Fruit fly (Drosophila melanogaster) whole organism, embryonic: ENCODE measurements around the gene CG9117.

Experiments
- Aef1 ChIP-seq: fragments of 200-800 bp; sonication (Bioruptor generic); IDR thresholded peaks from 3 replicates; pipeline ENCODE4 v1.3.6; 2022; ENCODE audit warnings: missing biosample characterization, missing genetic modification characterization
- Asciz ChIP-seq: fragments of 200-800 bp; sonication (Bioruptor generic); optimal IDR thresholded peaks from 2 replicates; lab custom pipeline; 2017; ENCODE audit warnings: missing biosample characterization, mild to moderate bottlenecking, missing genetic modification characterization, missing genetic modification reagents
- Bdp1 ChIP-seq: fragments of 200-800 bp; sonication (Bioruptor generic); optimal IDR thresholded peaks from 3 replicates; lab custom pipeline; 2016; ENCODE audit warnings: missing biosample characterization, missing genetic modification characterization
- BtbVII ChIP-seq: fragments of 200-800 bp; sonication (Bioruptor generic); optimal IDR thresholded peaks from 3 replicates; lab custom pipeline; 2017; ENCODE audit warnings: missing biosample characterization, mild to moderate bottlenecking, missing genetic modification characterization
- CG12155 ChIP-seq: fragments of 200-800 bp; sonication (Bioruptor generic); optimal IDR thresholded peaks from 3 replicates; lab custom pipeline; 2016; ENCODE audit warnings: missing biosample characterization, missing genetic modification characterization
- CG12769 ChIP-seq: fragments of 200-800 bp; sonication (Bioruptor generic); optimal IDR thresholded peaks from 2 replicates; lab custom pipeline; 2019; ENCODE audit warnings: missing biosample characterization, mild to moderate bottlenecking, missing genetic modification characterization, moderate library complexity
- CG13287 ChIP-seq: fragments of 200-800 bp; sonication (Bioruptor generic); IDR thresholded peaks from 2 replicates; pipeline ENCODE4 v1.3.6; 2022; ENCODE audit warnings: missing biosample characterization, missing genetic modification characterization; ENCODE audit not compliant: partially characterized antibody
- CG14860 ChIP-seq: fragments of 200-800 bp; sonication (Bioruptor generic); IDR thresholded peaks from 3 replicates; pipeline ENCODE4 v1.3.6; 2022; ENCODE audit warnings: missing biosample characterization, missing genetic modification characterization; ENCODE audit not compliant: partially characterized antibody
- CG16813 ChIP-seq: fragments of 200-800 bp; sonication (Bioruptor generic); IDR thresholded peaks from 3 replicates; pipeline ENCODE4 v1.3.6; 2022; ENCODE audit warnings: missing biosample characterization, missing genetic modification characterization; ENCODE audit not compliant: partially characterized antibody
- CG17359 ChIP-seq: fragments of 200-800 bp; sonication (Bioruptor generic); optimal IDR thresholded peaks from 3 replicates; lab custom pipeline; 2018; ENCODE audit warnings: missing biosample characterization, mild to moderate bottlenecking, missing genetic modification characterization, moderate library complexity
- CG2678 ChIP-seq: fragments of 200-800 bp; sonication (Bioruptor generic); optimal IDR thresholded peaks from 3 replicates; lab custom pipeline; 2019; ENCODE audit warnings: missing biosample characterization, mild to moderate bottlenecking, missing genetic modification characterization, moderate library complexity
- CG2712 ChIP-seq: fragments of 200-800 bp; optimal IDR thresholded peaks from 3 replicates; lab custom pipeline; 2019; ENCODE audit warnings: missing biosample characterization, mild to moderate bottlenecking, missing genetic modification characterization, moderate library complexity
- CG3163 ChIP-seq: fragments of 200-800 bp; sonication (Bioruptor generic); optimal IDR thresholded peaks from 3 replicates; lab custom pipeline; 2016; ENCODE audit warnings: missing biosample characterization, missing genetic modification characterization
- CG34224 ChIP-seq: fragments of 200-800 bp; sonication (Bioruptor generic); IDR thresholded peaks from 3 replicates; pipeline ENCODE4 v1.3.6; 2022; ENCODE audit warnings: missing biosample characterization, missing genetic modification characterization; ENCODE audit not compliant: partially characterized antibody
- CG6854 ChIP-seq: fragments of 200-800 bp; sonication (Bioruptor generic); optimal IDR thresholded peaks from 3 replicates; lab custom pipeline; 2017; ENCODE audit warnings: missing biosample characterization, mild to moderate bottlenecking, missing genetic modification characterization
- CG8944 ChIP-seq: fragments of 200-800 bp; sonication (Bioruptor generic); optimal IDR thresholded peaks from 3 replicates; lab custom pipeline; 2016; ENCODE audit warnings: missing biosample characterization, missing genetic modification characterization
- Chrac-16 ChIP-seq: fragments of 200-800 bp; sonication (Bioruptor generic); optimal IDR thresholded peaks from 3 replicates; lab custom pipeline; 2016; ENCODE audit warnings: missing biosample characterization, missing genetic modification characterization
- Dip3 ChIP-seq: fragments of 200-800 bp; sonication (Bioruptor generic); optimal IDR thresholded peaks from 3 replicates; lab custom pipeline; 2016; ENCODE audit warnings: missing biosample characterization, missing genetic modification characterization
- Gsc ChIP-seq: fragments of 200-800 bp; sonication (Bioruptor generic); IDR thresholded peaks from 2 replicates; pipeline ENCODE4 v1.3.6; 2022; ENCODE audit warnings: missing biosample characterization, missing genetic modification characterization
- H2.0 ChIP-seq: fragments of 200-800 bp; sonication (Bioruptor generic); IDR thresholded peaks from 2 replicates; pipeline ENCODE4 v1.3.6; 2022; ENCODE audit warnings: missing biosample characterization, missing genetic modification characterization
- Lpt ChIP-seq: fragments of >200 bp; optimal IDR thresholded peaks from 2 replicates; lab custom pipeline; 2018; ENCODE audit warnings: missing biosample characterization, missing genetic modification characterization
- Mad ChIP-seq: fragments of 200-800 bp; sonication (Bioruptor generic); optimal IDR thresholded peaks from 2 replicates; lab custom pipeline; 2016; ENCODE audit warnings: missing biosample characterization, missing genetic modification characterization
- Med ChIP-seq: fragments of 200-800 bp; sonication (Bioruptor generic); peaks from one replicate; lab custom pipeline; 2016; ENCODE audit warnings: missing biosample characterization, missing genetic modification characterization, mild to moderate bottlenecking, inconsistent platforms, moderate library complexity
- NC2α ChIP-seq: fragments of 200-800 bp; sonication (Bioruptor generic); optimal IDR thresholded peaks from 2 replicates; lab custom pipeline; 2016; ENCODE audit warnings: missing biosample characterization, missing genetic modification characterization
- Oli ChIP-seq: fragments of 200-800 bp; sonication (Bioruptor generic); optimal IDR thresholded peaks from 2 replicates; lab custom pipeline; 2018; ENCODE audit warnings: missing biosample characterization, mild to moderate bottlenecking, missing genetic modification characterization, moderate library complexity
- Ptx1 ChIP-seq: fragments of 200-800 bp; sonication (Bioruptor generic); IDR thresholded peaks from 2 replicates; pipeline ENCODE4 v1.3.6; 2022; ENCODE audit warnings: missing biosample characterization, missing genetic modification characterization
- Ravus ChIP-seq: fragments of 200-800 bp; sonication (Bioruptor generic); IDR thresholded peaks from 2 replicates; pipeline ENCODE4 v1.3.6; 2022; ENCODE audit warnings: missing biosample characterization, missing genetic modification characterization
- Scr ChIP-seq: fragments of 200-800 bp; sonication (Bioruptor generic); IDR thresholded peaks from 2 replicates; pipeline ENCODE4 v1.3.6; 2022; ENCODE audit warnings: missing biosample characterization, missing genetic modification characterization; ENCODE audit not compliant: partially characterized antibody
- corto ChIP-seq: fragments of 200-800 bp; sonication (Bioruptor generic); optimal IDR thresholded peaks from 2 replicates; lab custom pipeline; 2016; ENCODE audit warnings: missing biosample characterization, mild to moderate bottlenecking, missing genetic modification characterization, moderate library complexity
- danr ChIP-seq: fragments of 200-800 bp; sonication (Bioruptor generic); IDR thresholded peaks from 2 replicates; pipeline ENCODE4 v1.3.6; 2022; ENCODE audit warnings: missing biosample characterization, missing genetic modification characterization
- dmrt11E ChIP-seq: fragments of 200-800 bp; sonication (Bioruptor generic); optimal IDR thresholded peaks from 3 replicates; lab custom pipeline; 2018; ENCODE audit warnings: missing biosample characterization, mild to moderate bottlenecking, missing genetic modification characterization, moderate library complexity
- en ChIP-seq: fragments of 200-800 bp; sonication (Bioruptor generic); optimal IDR thresholded peaks from 2 replicates; lab custom pipeline; 2016; ENCODE audit warnings: missing biosample characterization, missing genetic modification characterization
- gcm ChIP-seq: fragments of 200-800 bp; sonication (Bioruptor generic); optimal IDR thresholded peaks from 2 replicates; lab custom pipeline; 2019; ENCODE audit warnings: missing biosample characterization, mild to moderate bottlenecking, missing genetic modification characterization, moderate library complexity
- gem ChIP-seq: fragments of 200-800 bp; sonication (Bioruptor generic); optimal IDR thresholded peaks from 2 replicates; lab custom pipeline; 2019; ENCODE audit warnings: missing biosample characterization, mild to moderate bottlenecking, missing genetic modification characterization, moderate library complexity
- gt ChIP-seq: fragments of 200-800 bp; sonication (Bioruptor generic); IDR thresholded peaks from 2 replicates; pipeline ENCODE4 v1.3.6; 2022; ENCODE audit warnings: missing biosample characterization, missing genetic modification characterization
- hth ChIP-seq: fragments of >200 bp; optimal IDR thresholded peaks from 2 replicates; lab custom pipeline; 2017; ENCODE audit warnings: inconsistent platforms
- jing ChIP-seq: fragments of 200-800 bp; sonication (Bioruptor generic); optimal IDR thresholded peaks from 2 replicates; lab custom pipeline; 2018; ENCODE audit warnings: missing biosample characterization, mild to moderate bottlenecking, missing genetic modification characterization
- lola ChIP-seq, 3 experiments: fragments of >200 bp in 2 of 3; fragments of 200-800 bp in 1 of 3; sonication (Bioruptor generic) in 1 of 3; optimal IDR thresholded peaks; 2 replicates each; lab custom pipeline; 2017 to 2019; ENCODE audit warnings: missing biosample characterization in 3 of 3, missing genetic modification characterization in 3 of 3, mild to moderate bottlenecking in 1 of 3, moderate library complexity in 1 of 3
- mirr ChIP-seq: fragments of 200-800 bp; sonication (Bioruptor generic); optimal IDR thresholded peaks from 3 replicates; lab custom pipeline; 2018; ENCODE audit warnings: missing biosample characterization, mild to moderate bottlenecking, missing genetic modification characterization
- mld ChIP-seq: fragments of 200-800 bp; sonication (Bioruptor generic); IDR thresholded peaks from 3 replicates; pipeline ENCODE4 v1.3.6; 2022; ENCODE audit warnings: missing biosample characterization, missing genetic modification characterization; ENCODE audit not compliant: partially characterized antibody
- onecut ChIP-seq: fragments of 200-800 bp; sonication (Bioruptor generic); IDR thresholded peaks from 2 replicates; pipeline ENCODE4 v1.3.6; 2022; ENCODE audit warnings: missing biosample characterization, missing genetic modification characterization
- otp ChIP-seq: fragments of 200-800 bp; sonication (Bioruptor generic); IDR thresholded peaks from 3 replicates; pipeline ENCODE4, ENCODE4 v1.3.6; 2022; ENCODE audit warnings: missing biosample characterization, missing genetic modification characterization
- pros ChIP-seq: fragments of 200-800 bp; sonication (Bioruptor generic); optimal IDR thresholded peaks from 3 replicates; lab custom pipeline; 2019; ENCODE audit warnings: missing biosample characterization, mild to moderate bottlenecking, missing genetic modification characterization, moderate library complexity
- pzg ChIP-seq: fragments of 200-800 bp; sonication (Bioruptor generic); optimal IDR thresholded peaks from 3 replicates; lab custom pipeline; 2018; ENCODE audit warnings: missing biosample characterization, mild to moderate bottlenecking, missing genetic modification characterization, moderate library complexity
- rib ChIP-seq: fragments of 200-800 bp; sonication (Bioruptor generic); IDR thresholded peaks from 2 replicates; pipeline ENCODE4 v1.3.6; 2022; ENCODE audit warnings: missing biosample characterization, missing genetic modification characterization
- run ChIP-seq: fragments of 200-800 bp; sonication (Bioruptor generic); optimal IDR thresholded peaks from 3 replicates; lab custom pipeline; 2018; ENCODE audit warnings: missing biosample characterization, mild to moderate bottlenecking, missing genetic modification characterization
- scrt ChIP-seq: fragments of 200-800 bp; sonication (Bioruptor generic); optimal IDR thresholded peaks from 2 replicates; lab custom pipeline; 2018; ENCODE audit warnings: missing biosample characterization, mild to moderate bottlenecking, missing genetic modification characterization, moderate library complexity
- slp2 ChIP-seq: fragments of 200-800 bp; sonication (Bioruptor generic); optimal IDR thresholded peaks from 2 replicates; lab custom pipeline; 2016; ENCODE audit warnings: missing biosample characterization, missing genetic modification characterization
- ssp ChIP-seq: fragments of 200-800 bp; sonication (Bioruptor generic); IDR thresholded peaks from 2 replicates; pipeline ENCODE4 v1.3.6; 2022; ENCODE audit warnings: missing biosample characterization, missing genetic modification characterization
- tx ChIP-seq: fragments of 200-800 bp; sonication (Bioruptor generic); optimal IDR thresholded peaks from 2 replicates; lab custom pipeline; 2016; ENCODE audit warnings: missing biosample characterization, missing genetic modification characterization
- vvl ChIP-seq: fragments of 200-800 bp; sonication (Bioruptor generic); IDR thresholded peaks from 2 replicates; pipeline ENCODE4 v1.3.6; 2022; ENCODE audit warnings: missing biosample characterization, missing genetic modification characterization

Gene CG9117

DNA sequence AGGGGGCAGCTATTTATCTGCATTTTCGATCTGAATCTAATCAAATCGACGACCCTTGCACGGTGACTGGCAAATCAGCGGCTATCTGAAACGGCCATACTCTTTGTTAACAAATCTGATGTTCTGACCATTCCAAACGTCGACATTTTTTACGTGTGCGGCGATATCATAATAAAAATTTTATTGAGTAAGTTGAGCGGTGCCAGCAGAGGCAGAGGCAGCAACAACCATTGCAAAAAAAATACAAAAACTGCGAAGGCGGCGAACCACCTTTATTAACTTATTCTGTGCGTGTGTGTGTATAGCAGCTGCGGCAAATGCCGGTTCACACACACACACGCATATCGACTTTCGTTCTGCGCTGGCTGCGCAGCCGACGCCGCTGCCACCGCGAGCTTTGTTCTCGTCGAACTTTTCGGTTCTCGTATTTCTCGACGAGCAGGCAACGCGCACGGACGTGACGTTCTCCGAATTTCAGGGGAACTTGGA lies 44.5 kb upstream of the CG9117 start, which contains the start of gene Kr-h1 (continued):
- TF ChIP-seq vvl (GFP tag; lab: Robert Waterston, UW): no peak
- peak; percentile 85 for TF ChIP-seq rib (GFP tag; lab: Robert Waterston, UW)
- TF ChIP-seq en (GFP tag; lab: Kevin White, UChicago): no peak
- TF ChIP-seq Ptx1 (GFP tag; lab: Robert Waterston, UW): no peak
- no peak for TF ChIP-seq gcm
- TF ChIP-seq Asciz (GFP tag; lab: Kevin White, UChicago): no peak
- TF ChIP-seq run: no peak
- TF ChIP-seq otp (GFP tag; lab: Robert Waterston, UW): no peak
- no peak for TF ChIP-seq CG14860 (GFP tag; lab: Robert Waterston, UW)
- TF ChIP-seq CG12155: peak; percentile 72
- no peak for TF ChIP-seq Aef1 (GFP tag; lab: Robert Waterston, UW)
- TF ChIP-seq scrt: peak; percentile 14
- no peak for TF ChIP-seq ssp (GFP tag; lab: Robert Waterston, UW)
- TF ChIP-seq gem: no peak
- TF ChIP-seq Dip3 (GFP tag; lab: Kevin White, UChicago): no peak
- no peak for TF ChIP-seq tx (GFP tag; lab: Kevin White, UChicago)
- TF ChIP-seq gt: no peak
- no peak for TF ChIP-seq H2.0
- peak; percentile 11 for TF ChIP-seq CG12769
- no peak for TF ChIP-seq Mad (GFP tag; lab: Kevin White, UChicago)
- TF ChIP-seq CG17359: no peak
- peak; percentile 42; the same call in 1 of the 2 replicates for TF ChIP-seq CG13287 (GFP tag; lab: Robert Waterston, UW)
- no peak for TF ChIP-seq BtbVII (GFP tag; lab: Kevin White, UChicago)
- TF ChIP-seq mld (GFP tag; lab: Robert Waterston, UW): no peak
- TF ChIP-seq slp2: no peak
- no peak for TF ChIP-seq CG3163 (GFP tag; lab: Kevin White, UChicago)
- no peak for TF ChIP-seq Chrac-16 (GFP tag; lab: Kevin White, UChicago)
- no peak for TF ChIP-seq CG16813 (GFP tag; lab: Robert Waterston, UW)
- no peak for TF ChIP-seq pros (GFP tag; lab: Kevin White, UChicago)
- 0 out of 2 replicates have a peak, but pooled peaks have one; percentile 12 for TF ChIP-seq Scr (GFP tag; lab: Robert Waterston, UW)
- no peak for TF ChIP-seq danr (GFP tag; lab: Robert Waterston, UW)
- TF ChIP-seq mirr (GFP tag; lab: Kevin White, UChicago): peak; percentile 54
- no peak for TF ChIP-seq Med (GFP tag; lab: Kevin White, UChicago)
- no peak for TF ChIP-seq Oli (tag; lab: Kevin White, UChicago)
- TF ChIP-seq Lpt (GFP tag; lab: Kevin White, UChicago): no peak
- no peak for TF ChIP-seq CG2678 (tag; lab: Kevin White, UChicago)
- no peak for TF ChIP-seq dmrt11E (tag; lab: Kevin White, UChicago)
- TF ChIP-seq CG34224: peak; percentile 39; the same call in 1 of the 3 replicates
- TF ChIP-seq CG2712 (tag; lab: Kevin White, UChicago): no peak
- no peak for TF ChIP-seq Bdp1
- no peak for TF ChIP-seq CG6854 (GFP tag; lab: Kevin White, UChicago)
- no peak for TF ChIP-seq lola (GFP tag; optimal IDR thresholded peaks at IDR 0.05; lab: Kevin White, UChicago)
- TF ChIP-seq Ravus (GFP tag; lab: Robert Waterston, UW): no peak
- TF ChIP-seq jing (GFP tag; lab: Kevin White, UChicago): no peak
- no peak for TF ChIP-seq CG8944
- no peak for TF ChIP-seq pzg (GFP tag; lab: Kevin White, UChicago)
- TF ChIP-seq hth (lab: Kevin White, UChicago): no peak
- no peak for TF ChIP-seq NC2α
- TF ChIP-seq corto (GFP tag; lab: Kevin White, UChicago): peak; percentile 43
- no peak for TF ChIP-seq onecut (GFP tag; lab: Robert Waterston, UW)
- TF ChIP-seq Gsc (GFP tag; lab: Robert Waterston, UW): no peak
